Worm (Caenorhabditis elegans) whole organism, young adult: ENCODE results near the gene glp-1.

Source experiments
- K12H6.12 ChIP-seq: fragments of 200-800 bp; sonication (Bioruptor generic); optimal IDR thresholded peaks from 2 replicates; lab custom pipeline; 2018; ENCODE audit warnings: mild to moderate bottlenecking, missing genetic modification characterization, missing compliant biosample characterization
- Y53F4B.3 ChIP-seq: fragments of 200-800 bp; sonication (Bioruptor generic); IDR thresholded peaks from 2 replicates; pipeline ENCODE4 v1.3.6; 2022; ENCODE audit warnings: missing genetic modification reagents, missing genetic modification characterization, missing compliant biosample characterization
- ZK185.1 ChIP-seq: sonication (generic microtip); optimal IDR thresholded peaks from 2 replicates; lab custom pipeline; 2016; ENCODE audit warnings: mild to moderate bottlenecking, missing genetic modification characterization, missing compliant biosample characterization; ENCODE audit not compliant: poor library complexity, severe bottlenecking
- ama-1 ChIP-seq, 3 experiments: fragments of 150-350 bp in 1 of 3; sonication (generic microtip) in 2 of 3; optimal IDR thresholded peaks; 2 replicates each; lab custom pipeline; 2014 to 2018; ENCODE audit warnings: missing biosample characterization in 2 of 3, missing genetic modification characterization in 2 of 3, missing genetic modification reagents in 2 of 3
- die-1 ChIP-seq: sonication (generic microtip); optimal IDR thresholded peaks from 2 replicates; lab custom pipeline; 2016; ENCODE audit warnings: missing genotype, mild to moderate bottlenecking, missing genetic modification characterization, missing compliant biosample characterization
- lin-35 ChIP-seq, 3 experiments: fragments of 150-350 bp in 2 of 3; sonication (generic microtip) in 1 of 3; optimal IDR thresholded peaks; 2 replicates each; lab custom pipeline; 2014 to 2018; ENCODE audit warnings: missing biosample characterization in 3 of 3, missing genetic modification characterization in 3 of 3, missing genetic modification reagents in 3 of 3
- mxl-1 ChIP-seq: sonication (generic microtip); optimal IDR thresholded peaks from 2 replicates; lab custom pipeline; 2016; ENCODE audit warnings: missing genetic modification characterization, missing compliant biosample characterization
- nhr-179 ChIP-seq: sonication (generic microtip); optimal IDR thresholded peaks from 2 replicates; lab custom pipeline; 2016; ENCODE audit warnings: mild to moderate bottlenecking, missing genetic modification characterization, missing compliant biosample characterization
- rpc-1 ChIP-seq, 2 experiments: fragments of 150-350 bp in 1 of 2; sonication (generic microtip) in 1 of 2; optimal IDR thresholded peaks; 2 replicates each; lab custom pipeline; 2014 to 2018; ENCODE audit warnings: missing biosample characterization in 1 of 2, missing genetic modification characterization in 1 of 2, missing genetic modification reagents in 1 of 2, missing genotype in 1 of 2
- xnd-1 ChIP-seq: sonication (generic microtip); optimal IDR thresholded peaks from 2 replicates; lab custom pipeline; 2016; ENCODE audit warnings: missing genotype, missing genetic modification reagents, missing genetic modification characterization, missing compliant biosample characterization
- ztf-18 ChIP-seq: sonication (generic microtip); optimal IDR thresholded peaks from 2 replicates; lab custom pipeline; 2016; ENCODE audit warnings: missing genotype, mild to moderate bottlenecking, missing genetic modification characterization, missing compliant biosample characterization
- ztf-25 ChIP-seq: fragments of 200-800 bp; sonication (Bioruptor generic); IDR thresholded peaks from 2 replicates; pipeline ENCODE4 v1.3.6; 2022; ENCODE audit warnings: missing genetic modification reagents, missing genetic modification characterization, missing compliant biosample characterization
- ztf-26 ChIP-seq: sonication (generic microtip); optimal IDR thresholded peaks from 2 replicates; lab custom pipeline; 2017; ENCODE audit warnings: missing genetic modification characterization, missing compliant biosample characterization
- ztf-6 ChIP-seq: fragments of 200-800 bp; sonication (Bioruptor generic); IDR thresholded peaks from 2 replicates; pipeline ENCODE4 v1.3.6; 2022; ENCODE audit warnings: missing genetic modification reagents, missing genetic modification characterization, missing compliant biosample characterization

ce11 chrIII:9043200-9043599 is 48.8 kb upstream of the glp-1 start, which contains the start of gene nac-2:
- TF ChIP-seq ZK185.1 (tag; lab: Kevin White, UChicago) (no peak), die-1 (tag; lab: Kevin White, UChicago) (no peak), ztf-18 (tag; lab: Kevin White, UChicago) (no peak), xnd-1 (no peak), ama-1 (optimal IDR thresholded peaks at IDR 0.05; lab: Kevin White, UChicago) (no peak), ama-1 (GFP tag; optimal IDR thresholded peaks at IDR 0.05; lab: Kevin White, UChicago) (no peak), ztf-6 (GFP tag; lab: Robert Waterston, UW) (no peak), ztf-26 (tag; lab: Kevin White, UChicago) (no peak), lin-35 (GFP tag; optimal IDR thresholded peaks at IDR 0.05; lab: Kevin White, UChicago) (no peak), K12H6.12 (tag; lab: Kevin White, UChicago) (no peak), nhr-179 (tag; lab: Kevin White, UChicago) (no peak), rpc-1 (optimal IDR thresholded peaks at IDR 0.05; lab: Kevin White, UChicago) (no peak), rpc-1 (tag; optimal IDR thresholded peaks at IDR 0.05; lab: Kevin White, UChicago) (no peak), ztf-25 (GFP tag; lab: Robert Waterston, UW) (no peak), Y53F4B.3 (GFP tag; lab: Robert Waterston, UW) (no peak), mxl-1 (no peak)
